Fruit fly (Drosophila melanogaster) whole organism, embryonic: ENCODE data around the gene CG33332.

ENCODE experiments used
- ATbp ChIP-seq: fragments of 200-800 bp; sonication (Bioruptor generic); optimal IDR thresholded peaks from 2 replicates; lab custom pipeline; 2017; ENCODE audit warnings: missing biosample characterization, mild to moderate bottlenecking, missing genetic modification characterization, missing genetic modification reagents
- Atf6 ChIP-seq: fragments of 200-800 bp; sonication (Bioruptor generic); IDR thresholded peaks from 2 replicates; pipeline ENCODE4 v1.3.6; 2022; ENCODE audit warnings: missing biosample characterization, missing genetic modification characterization
- B-H1 ChIP-seq: fragments of 200-800 bp; sonication (Bioruptor generic); IDR thresholded peaks from 3 replicates; pipeline ENCODE4 v1.3.6; 2022; ENCODE audit warnings: missing biosample characterization, missing genetic modification characterization
- B-H2 ChIP-seq: fragments of 200-800 bp; sonication (Bioruptor generic); optimal IDR thresholded peaks from 2 replicates; lab custom pipeline; 2018; ENCODE audit warnings: missing biosample characterization, mild to moderate bottlenecking, missing genetic modification characterization
- CG18476 ChIP-seq: fragments of 200-800 bp; sonication (Bioruptor generic); optimal IDR thresholded peaks from 2 replicates; lab custom pipeline; 2016; ENCODE audit warnings: missing biosample characterization, mild to moderate bottlenecking, missing genetic modification characterization
- CG30403 ChIP-seq: fragments of 200-800 bp; sonication (Bioruptor generic); optimal IDR thresholded peaks from 3 replicates; lab custom pipeline; 2016; ENCODE audit warnings: missing biosample characterization, missing genetic modification characterization
- CG30431 ChIP-seq: fragments of 200-800 bp; sonication (Bioruptor generic); optimal IDR thresholded peaks from 2 replicates; lab custom pipeline; 2017; ENCODE audit warnings: missing biosample characterization, missing genetic modification characterization
- CG3995 ChIP-seq: fragments of 200-800 bp; sonication (Bioruptor generic); optimal IDR thresholded peaks from 3 replicates; lab custom pipeline; 2016; ENCODE audit warnings: missing biosample characterization, missing genetic modification characterization
- CG42726 ChIP-seq: fragments of 200-800 bp; sonication (Bioruptor generic); IDR thresholded peaks from 2 replicates; pipeline ENCODE4 v1.3.6; 2022; ENCODE audit warnings: missing biosample characterization, missing genetic modification characterization; ENCODE audit not compliant: partially characterized antibody
- CG4360 ChIP-seq: fragments of 200-800 bp; sonication (Bioruptor generic); IDR thresholded peaks from 2 replicates; pipeline ENCODE4 v1.3.6; 2022; ENCODE audit warnings: missing biosample characterization, missing genetic modification characterization
- CG43689 ChIP-seq: fragments of 200-800 bp; sonication (Bioruptor generic); IDR thresholded peaks from 2 replicates; pipeline ENCODE4 v1.3.6; 2022; ENCODE audit warnings: missing biosample characterization, missing genetic modification characterization
- CG4404 ChIP-seq: fragments of 200-800 bp; sonication (Bioruptor generic); IDR thresholded peaks from 2 replicates; pipeline ENCODE4 v1.3.6; 2022; ENCODE audit warnings: missing biosample characterization, missing genetic modification characterization
- CG5245 ChIP-seq: fragments of 200-800 bp; sonication (Bioruptor generic); optimal IDR thresholded peaks from 3 replicates; lab custom pipeline; 2016; ENCODE audit warnings: missing biosample characterization, missing genetic modification characterization
- CG6765 ChIP-seq: fragments of 200-800 bp; sonication (Bioruptor generic); optimal IDR thresholded peaks from 3 replicates; lab custom pipeline; 2017; ENCODE audit warnings: missing biosample characterization, mild to moderate bottlenecking, missing genetic modification characterization
- CG6813 ChIP-seq: fragments of 200-800 bp; sonication (Bioruptor generic); optimal IDR thresholded peaks from 2 replicates; lab custom pipeline; 2017; ENCODE audit warnings: missing biosample characterization, missing genetic modification characterization, mild to moderate bottlenecking, moderate library complexity, missing genetic modification reagents
- CG7745 ChIP-seq: fragments of 200-800 bp; sonication (Bioruptor generic); optimal IDR thresholded peaks from 2 replicates; lab custom pipeline; 2018; ENCODE audit warnings: missing biosample characterization, mild to moderate bottlenecking, missing genetic modification characterization, moderate library complexity
- CG7786 ChIP-seq: fragments of 200-800 bp; sonication (Bioruptor generic); optimal IDR thresholded peaks from 2 replicates; lab custom pipeline; 2016; ENCODE audit warnings: missing biosample characterization, missing genetic modification characterization
- CHES-1-like ChIP-seq: fragments of 200-800 bp; sonication (Bioruptor generic); optimal IDR thresholded peaks from 2 replicates; lab custom pipeline; 2016; ENCODE audit warnings: missing biosample characterization, missing genetic modification characterization
- Chrac-16 ChIP-seq: fragments of 200-800 bp; sonication (Bioruptor generic); optimal IDR thresholded peaks from 3 replicates; lab custom pipeline; 2016; ENCODE audit warnings: missing biosample characterization, missing genetic modification characterization
- D ChIP-seq, 2 experiments: fragments of 200-800 bp in 1 of 2; fragments of >200 bp in 1 of 2; sonication (Bioruptor generic) in 1 of 2; optimal IDR thresholded peaks; 2 replicates in 1 of 2; 3 replicates in 1 of 2; lab custom pipeline; 2017; ENCODE audit warnings: mild to moderate bottlenecking in 1 of 2, missing biosample characterization in 1 of 2, missing genetic modification characterization in 1 of 2, missing genetic modification reagents in 1 of 2
- D19B ChIP-seq: fragments of 200-800 bp; sonication (Bioruptor generic); optimal IDR thresholded peaks from 2 replicates; lab custom pipeline; 2017; ENCODE audit warnings: missing biosample characterization, mild to moderate bottlenecking, missing genetic modification characterization
- Kr ChIP-seq: fragments of 200-800 bp; sonication (Bioruptor generic); optimal IDR thresholded peaks from 2 replicates; lab custom pipeline; 2017; ENCODE audit warnings: missing biosample characterization, mild to moderate bottlenecking, missing genetic modification characterization
- MTF-1 ChIP-seq: fragments of 200-800 bp; sonication (Bioruptor generic); optimal IDR thresholded peaks from 2 replicates; lab custom pipeline; 2018; ENCODE audit warnings: missing biosample characterization, mild to moderate bottlenecking, missing genetic modification characterization, borderline replicate concordance
- Meics ChIP-seq: fragments of 200-800 bp; sonication (Bioruptor generic); optimal IDR thresholded peaks from 2 replicates; lab custom pipeline; 2017; ENCODE audit warnings: missing biosample characterization, mild to moderate bottlenecking, missing genetic modification characterization
- Oli ChIP-seq: fragments of 200-800 bp; sonication (Bioruptor generic); optimal IDR thresholded peaks from 2 replicates; lab custom pipeline; 2018; ENCODE audit warnings: missing biosample characterization, mild to moderate bottlenecking, missing genetic modification characterization, moderate library complexity
- Opbp ChIP-seq: fragments of 200-800 bp; sonication (Bioruptor generic); IDR thresholded peaks from 3 replicates; pipeline ENCODE4 v1.3.6; 2022; ENCODE audit warnings: missing biosample characterization, missing genetic modification characterization; ENCODE audit not compliant: partially characterized antibody
- Ravus ChIP-seq: fragments of 200-800 bp; sonication (Bioruptor generic); IDR thresholded peaks from 2 replicates; pipeline ENCODE4 v1.3.6; 2022; ENCODE audit warnings: missing biosample characterization, missing genetic modification characterization
- Stat92E ChIP-seq, 3 experiments: fragments of >200 bp in 2 of 3; fragments of 200-800 bp in 1 of 3; sonication (Bioruptor generic) in 1 of 3; optimal IDR thresholded peaks; 2 replicates each; lab custom pipeline; 2017 to 2019; ENCODE audit warnings: missing biosample characterization in 3 of 3, missing genetic modification characterization in 3 of 3, mild to moderate bottlenecking in 1 of 3, moderate library complexity in 1 of 3
- TFAM ChIP-seq: fragments of 200-800 bp; sonication (Bioruptor generic); optimal IDR thresholded peaks from 2 replicates; lab custom pipeline; 2017; ENCODE audit warnings: missing biosample characterization, missing genetic modification characterization, inconsistent platforms
- Xbp1 ChIP-seq: fragments of 200-800 bp; sonication (Bioruptor generic); optimal IDR thresholded peaks from 3 replicates; lab custom pipeline; 2016; ENCODE audit warnings: missing biosample characterization, mild to moderate bottlenecking, missing genetic modification characterization
- ac ChIP-seq: fragments of 200-800 bp; sonication (Bioruptor generic); optimal IDR thresholded peaks from 3 replicates; lab custom pipeline; 2017; ENCODE audit warnings: missing biosample characterization, mild to moderate bottlenecking, missing genetic modification characterization
- ap ChIP-seq: fragments of 200-800 bp; sonication (Bioruptor generic); IDR thresholded peaks from 2 replicates; pipeline ENCODE4 v1.3.6; 2022; ENCODE audit warnings: missing biosample characterization, missing genetic modification characterization
- az2 ChIP-seq: fragments of 200-800 bp; sonication (Bioruptor generic); optimal IDR thresholded peaks from 3 replicates; lab custom pipeline; 2016; ENCODE audit warnings: missing biosample characterization, missing genetic modification characterization
- cg ChIP-seq: fragments of 200-800 bp; sonication (Bioruptor generic); optimal IDR thresholded peaks from 3 replicates; lab custom pipeline; 2019; ENCODE audit warnings: missing biosample characterization, mild to moderate bottlenecking, missing genetic modification characterization, moderate library complexity
- corto ChIP-seq: fragments of 200-800 bp; sonication (Bioruptor generic); optimal IDR thresholded peaks from 2 replicates; lab custom pipeline; 2016; ENCODE audit warnings: missing biosample characterization, mild to moderate bottlenecking, missing genetic modification characterization, moderate library complexity
- croc ChIP-seq: fragments of 200-800 bp; sonication (Bioruptor generic); conservative IDR thresholded peaks from 3 replicates; pipeline ENCODE4 v1.3.6; 2022; ENCODE audit warnings: missing biosample characterization, missing genetic modification characterization
- fd96Cb ChIP-seq: fragments of 200-800 bp; sonication (Bioruptor generic); optimal IDR thresholded peaks from 2 replicates; lab custom pipeline; 2018; ENCODE audit warnings: missing biosample characterization, mild to moderate bottlenecking, missing genetic modification characterization, moderate library complexity
- fru ChIP-seq: fragments of >200 bp; optimal IDR thresholded peaks from 2 replicates; lab custom pipeline; 2017
- gfzf ChIP-seq: fragments of 200-800 bp; sonication (Bioruptor generic); optimal IDR thresholded peaks from 2 replicates; lab custom pipeline; 2016; ENCODE audit warnings: missing biosample characterization, mild to moderate bottlenecking, missing genetic modification characterization, moderate library complexity
- h ChIP-seq: fragments of >200 bp; optimal IDR thresholded peaks from 2 replicates; lab custom pipeline; 2017
- her ChIP-seq: fragments of 200-800 bp; sonication (Bioruptor generic); optimal IDR thresholded peaks from 2 replicates; lab custom pipeline; 2016; ENCODE audit warnings: missing biosample characterization, missing genetic modification characterization
- insv ChIP-seq, 2 experiments: fragments of 200-800 bp; sonication (Bioruptor generic); optimal IDR thresholded peaks; 3 replicates each; lab custom pipeline; 2016 to 2018; ENCODE audit warnings: missing biosample characterization in 2 of 2, missing genetic modification characterization in 2 of 2
- lbe ChIP-seq: fragments of 200-800 bp; sonication (Bioruptor generic); optimal IDR thresholded peaks from 2 replicates; lab custom pipeline; 2016; ENCODE audit warnings: missing biosample characterization, mild to moderate bottlenecking, missing genetic modification characterization
- mam ChIP-seq: fragments of 200-800 bp; sonication (Bioruptor generic); optimal IDR thresholded peaks from 3 replicates; lab custom pipeline; 2016; ENCODE audit warnings: missing biosample characterization, missing genetic modification characterization
- odd ChIP-seq: fragments of 200-800 bp; sonication (Bioruptor generic); optimal IDR thresholded peaks from 2 replicates; lab custom pipeline; 2017; ENCODE audit warnings: missing biosample characterization, mild to moderate bottlenecking, missing genetic modification characterization
- p53 ChIP-seq: fragments of 200-800 bp; sonication (Bioruptor generic); optimal IDR thresholded peaks from 2 replicates; lab custom pipeline; 2016; ENCODE audit warnings: missing biosample characterization, missing genetic modification characterization
- pfk ChIP-seq: fragments of 200-800 bp; sonication (Bioruptor generic); optimal IDR thresholded peaks from 2 replicates; lab custom pipeline; 2018; ENCODE audit warnings: missing biosample characterization, mild to moderate bottlenecking, missing genetic modification characterization, moderate library complexity
- stc ChIP-seq: fragments of 200-800 bp; sonication (Bioruptor generic); IDR thresholded peaks from 2 replicates; pipeline ENCODE4 v1.3.6; 2022; ENCODE audit warnings: missing biosample characterization, missing genetic modification characterization
- tgo ChIP-seq: fragments of 200-800 bp; sonication (Bioruptor generic); IDR thresholded peaks from 3 replicates; pipeline ENCODE4 v1.3.6; 2022; ENCODE audit warnings: missing biosample characterization, missing genetic modification characterization
- twi ChIP-seq: fragments of 200-800 bp; optimal IDR thresholded peaks from 2 replicates; lab custom pipeline; 2019; ENCODE audit warnings: missing biosample characterization, mild to moderate bottlenecking, missing genetic modification characterization, moderate library complexity

The CG33332 gene

DNA sequence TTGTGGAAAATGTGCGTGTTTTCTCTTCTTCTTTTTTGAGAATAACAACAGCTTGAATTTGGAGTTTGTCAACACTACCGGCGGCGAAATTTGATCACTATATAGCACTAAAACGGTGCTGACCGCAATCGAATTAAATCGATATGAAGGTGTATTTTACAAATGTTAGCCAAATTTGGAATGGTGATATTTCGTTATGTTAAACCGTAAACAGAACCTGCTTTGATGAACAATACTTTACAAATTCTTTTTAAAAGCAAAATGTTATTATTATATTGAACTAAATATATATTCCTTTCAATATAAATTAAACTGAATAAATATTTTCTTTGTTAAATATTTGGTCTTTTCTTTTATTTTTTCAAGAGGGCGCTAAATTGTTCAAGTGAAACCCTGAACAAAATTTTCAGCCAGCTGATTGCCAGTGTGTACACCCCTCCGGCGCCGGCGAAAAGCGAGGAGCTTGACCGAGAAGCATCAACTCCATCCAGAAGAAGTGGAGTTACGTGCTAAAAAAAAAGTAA is at the start of gene CG33332, which contains the start of the genes Rrp6 and CG33331 (continued):
- TF ChIP-seq B-H1 (GFP tag; lab: Robert Waterston, UW) (no peak), fru (lab: Kevin White, UChicago) (no peak), twi (tag; lab: Kevin White, UChicago) (peak; percentile 61), Meics (GFP tag; lab: Kevin White, UChicago) (peak; percentile 74), CG18476 (GFP tag; lab: Kevin White, UChicago) (peak; percentile 54), CG3995 (GFP tag; lab: Kevin White, UChicago) (peak; percentile 65), Opbp (GFP tag; lab: Robert Waterston, UW) (peak; percentile 70; the same call in 2 of the 3 replicates), D19B (peak; percentile 31), az2 (GFP tag; lab: Kevin White, UChicago) (peak; percentile 60), tgo (GFP tag; lab: Robert Waterston, UW) (peak; percentile 42; the same call in 2 of the 3 replicates), TFAM (GFP tag; lab: Kevin White, UChicago) (no peak), her (GFP tag; lab: Kevin White, UChicago) (peak; percentile 33), insv (GFP tag; optimal IDR thresholded peaks at IDR 0.05; lab: Kevin White, UChicago) (peak in 1 of 2 experiments; percentile 28), CG30403 (GFP tag; lab: Kevin White, UChicago) (peak; percentile 86), mam (peak; percentile 69), p53 (GFP tag; lab: Kevin White, UChicago) (peak; percentile 7), Kr (no peak), CG7745 (tag; lab: Kevin White, UChicago) (no peak), ATbp (no peak), CG30431 (GFP tag; lab: Kevin White, UChicago) (no peak), ac (GFP tag; lab: Kevin White, UChicago) (no peak), Oli (tag; lab: Kevin White, UChicago) (peak; percentile 45), h (lab: Kevin White, UChicago) (no peak), Xbp1 (GFP tag; lab: Kevin White, UChicago) (peak; percentile 78), Ravus (GFP tag; lab: Robert Waterston, UW) (no peak), stc (no peak; the same call in 1 of the 2 replicates), CHES-1-like (GFP tag; lab: Kevin White, UChicago) (peak; percentile 67), CG6813 (GFP tag; lab: Kevin White, UChicago) (no peak), odd (GFP tag; lab: Kevin White, UChicago) (no peak), B-H2 (peak; percentile 88), gfzf (GFP tag; lab: Kevin White, UChicago) (peak; percentile 17), cg (peak; percentile 33), fd96Cb (tag; lab: Kevin White, UChicago) (peak; percentile 18), CG43689 (GFP tag; lab: Robert Waterston, UW) (no peak), Atf6 (GFP tag; lab: Robert Waterston, UW) (peak; percentile 76), CG5245 (GFP tag; lab: Kevin White, UChicago) (peak; percentile 38), ap (GFP tag; lab: Robert Waterston, UW) (no peak), CG42726 (GFP tag; lab: Robert Waterston, UW) (no peak), pfk (GFP tag; lab: Kevin White, UChicago) (peak; percentile 22), D (optimal IDR thresholded peaks at IDR 0.05; lab: Kevin White, UChicago) (no peak), D (GFP tag; optimal IDR thresholded peaks at IDR 0.05; lab: Kevin White, UChicago) (no peak), CG7786 (GFP tag; lab: Kevin White, UChicago) (peak; percentile 65), Chrac-16 (GFP tag; lab: Kevin White, UChicago) (peak; percentile 67), CG4404 (GFP tag; lab: Robert Waterston, UW) (peak; percentile 55), MTF-1 (GFP tag; lab: Kevin White, UChicago) (no peak), croc (no peak; the same call in 2 of the 3 replicates), Stat92E (GFP tag; optimal IDR thresholded peaks at IDR 0.05; lab: Kevin White, UChicago) (no peak), corto (no peak), lbe (GFP tag; lab: Kevin White, UChicago) (no peak), CG4360 (GFP tag; lab: Robert Waterston, UW) (no peak), CG6765 (GFP tag; lab: Kevin White, UChicago) (peak; percentile 20)
